Worm (Caenorhabditis elegans): ENCODE measurements around the gene tyr-1.
A peak's percentile ranks its signal among the peaks of the same experiment; 100 is the strongest.

Gene tyr-1

DNA sequence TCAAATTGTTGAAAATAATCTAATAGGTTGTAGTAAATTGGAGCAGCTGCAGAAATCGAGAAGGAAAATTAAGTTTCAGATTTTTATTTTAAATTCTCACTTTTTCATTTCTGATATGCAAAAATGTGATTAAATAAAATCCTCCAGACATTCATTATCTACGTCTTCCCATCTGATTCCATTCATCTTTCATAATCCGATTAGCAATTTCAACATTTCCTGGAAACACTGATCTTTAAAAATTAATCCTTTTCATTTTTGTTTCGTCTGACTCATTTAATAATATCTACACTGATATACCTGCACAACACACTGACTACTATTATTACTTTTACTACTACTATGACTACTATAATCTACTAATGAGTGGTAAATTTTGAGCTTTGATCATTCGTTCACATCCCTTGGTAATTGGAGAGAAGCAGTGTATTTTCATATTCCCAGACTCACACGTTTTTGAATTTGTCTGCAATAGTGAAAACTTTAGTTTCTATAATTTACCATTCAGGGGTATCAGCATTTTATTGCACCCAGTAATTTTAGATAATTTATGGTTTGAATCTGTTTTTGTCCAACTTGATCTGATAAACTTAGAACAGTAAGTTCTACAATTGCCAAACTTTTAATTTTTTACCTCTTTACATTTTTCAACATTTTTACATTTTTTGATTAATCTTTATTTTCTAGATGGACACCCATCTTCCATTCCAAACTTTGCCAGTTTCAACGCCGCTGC lies 34.5 kb upstream of the tyr-1 start, which contains the start of gene ceh-23:
Gene ceh-23 (plus strand): TSS at position 686 of the 736 bp plus-strand sequence.
- TF ChIP-seq aly-1 (tag; optimal IDR thresholded peaks at IDR 0.05) (no peak), pes-1 (GFP tag; IDR thresholded peaks at IDR 0.05) (no peak), F13C5.2 (tag; optimal IDR thresholded peaks at IDR 0.05) (no peak), scrt-1 (GFP tag; IDR thresholded peaks at IDR 0.05) (no peak), ets-7 (tag; optimal IDR thresholded peaks at IDR 0.05) (no peak), B0310.2 (tag; optimal IDR thresholded peaks at IDR 0.05) (no peak), tra-4 (tag; optimal IDR thresholded peaks at IDR 0.05) (no peak), hmg-4 (GFP tag; optimal IDR thresholded peaks at IDR 0.05) (no peak), sea-1 (GFP tag; conservative IDR thresholded peaks at IDR 0.05) (no peak), hnd-1 (tag; optimal IDR thresholded peaks at IDR 0.05) (no peak), tbx-37 (GFP tag; conservative IDR thresholded peaks at IDR 0.05) (no peak)

DNA sequence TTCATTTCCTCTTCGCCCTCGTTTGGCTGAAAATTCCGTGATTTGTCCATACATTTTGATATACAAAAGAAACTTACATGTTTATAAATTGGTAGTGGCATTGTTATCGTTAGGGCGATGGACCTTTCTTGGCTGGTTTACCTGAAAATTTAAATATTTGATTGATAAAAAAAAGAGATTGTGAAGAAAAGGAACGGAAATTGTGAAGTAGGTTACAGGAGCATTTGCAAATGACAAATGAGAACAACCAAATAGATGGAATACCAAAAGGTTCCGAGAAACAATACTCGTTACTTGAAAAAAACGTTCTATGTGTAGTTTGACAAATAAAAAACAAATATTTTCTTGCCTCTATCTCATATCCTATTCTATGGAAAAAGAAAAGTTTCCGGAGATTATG lies 30.0 kb upstream of the tyr-1 start, which contains the start of gene ZK652.8:
Gene ZK652.8 (minus strand): TSS at position 101 of the 400 bp plus-strand sequence.
- TF ChIP-seq tra-4 (tag; optimal IDR thresholded peaks at IDR 0.05) (no peak), pes-1 (GFP tag; IDR thresholded peaks at IDR 0.05) (no peak), hmg-4 (GFP tag; optimal IDR thresholded peaks at IDR 0.05) (no peak), ama-1 (optimal IDR thresholded peaks at IDR 0.05) (no peak)

DNA sequence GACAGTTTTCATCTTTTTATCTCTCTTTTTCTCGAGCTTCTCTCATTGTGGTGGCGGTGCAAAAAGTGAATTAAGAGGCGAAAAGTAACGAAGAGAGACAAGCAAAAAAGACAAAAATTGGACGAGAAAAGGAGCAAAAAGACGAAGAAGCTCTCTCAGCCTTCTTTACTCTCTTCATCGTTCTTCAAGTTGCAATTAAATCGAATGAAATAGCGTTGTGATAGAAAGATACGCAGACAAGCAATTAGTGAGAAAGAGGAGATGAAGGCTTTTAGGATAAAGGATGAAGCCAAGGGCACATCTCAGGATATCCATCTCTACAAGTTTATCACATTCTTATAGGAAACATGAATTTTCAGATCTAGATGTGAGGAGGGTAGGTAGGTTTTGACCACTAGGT lies 25.4 kb upstream of the tyr-1 start:
- no peak for TF ChIP-seq tra-4 (tag; optimal IDR thresholded peaks at IDR 0.05)
- no peak for TF ChIP-seq flt-1 (GFP tag; IDR thresholded peaks at IDR 0.05)
- TF ChIP-seq ama-1 (optimal IDR thresholded peaks at IDR 0.05), result no peak
- TF ChIP-seq F13C5.2 (tag; optimal IDR thresholded peaks at IDR 0.05), result no peak
- no peak for TF ChIP-seq tbx-37 (GFP tag; conservative IDR thresholded peaks at IDR 0.05)
- TF ChIP-seq sea-1 (GFP tag; conservative IDR thresholded peaks at IDR 0.05), result no peak
- no peak for TF ChIP-seq aly-1 (tag; optimal IDR thresholded peaks at IDR 0.05)
- TF ChIP-seq ceh-36 (tag; optimal IDR thresholded peaks at IDR 0.05), result no peak
- TF ChIP-seq ceh-13 (GFP tag; optimal IDR thresholded peaks at IDR 0.05), result no peak
- no peak for TF ChIP-seq tbx-11 (GFP tag; IDR thresholded peaks at IDR 0.05)
- TF ChIP-seq hmbx-1 (tag; optimal IDR thresholded peaks at IDR 0.05), result no peak
- no peak for TF ChIP-seq B0310.2 (tag; optimal IDR thresholded peaks at IDR 0.05)
- TF ChIP-seq hnd-1 (tag; optimal IDR thresholded peaks at IDR 0.05), result no peak
- no peak for TF ChIP-seq scrt-1 (GFP tag; IDR thresholded peaks at IDR 0.05)
- no peak for TF ChIP-seq hmg-4 (GFP tag; optimal IDR thresholded peaks at IDR 0.05)
- TF ChIP-seq ets-7 (tag; optimal IDR thresholded peaks at IDR 0.05), result no peak
- TF ChIP-seq pes-1 (GFP tag; IDR thresholded peaks at IDR 0.05), result no peak

DNA sequence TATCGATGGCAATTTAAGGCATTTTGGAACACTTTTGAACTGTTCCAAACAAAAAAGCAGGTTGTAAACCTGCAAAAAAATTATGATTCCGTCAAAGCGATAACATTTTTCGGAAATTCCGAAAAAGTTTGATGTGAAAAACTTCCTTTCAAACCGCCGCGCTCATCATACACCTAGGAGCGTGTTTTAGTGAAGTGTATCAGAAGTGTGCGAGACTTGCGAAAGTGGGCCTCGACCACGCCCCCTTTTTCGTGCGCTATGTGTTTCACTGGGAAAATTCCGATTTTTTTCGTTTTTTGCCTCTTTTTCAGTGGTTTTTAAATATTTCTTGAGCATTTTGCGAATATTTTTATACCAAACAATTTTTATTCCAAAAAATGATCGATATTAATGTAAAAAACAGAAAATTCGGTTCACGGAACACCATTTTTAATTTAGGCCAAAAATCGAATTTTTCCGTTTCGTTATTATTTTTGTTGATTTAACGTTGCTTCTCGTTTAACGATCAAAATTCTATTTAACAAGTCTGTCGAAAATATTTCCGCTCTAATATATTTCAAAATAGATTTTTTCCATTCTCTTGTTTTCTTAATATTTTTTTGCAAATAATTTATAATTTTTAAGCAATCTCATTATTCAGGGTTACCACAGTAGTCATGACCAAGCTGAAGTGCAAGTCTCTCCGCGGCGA lies 18.9 kb upstream of the tyr-1 start, which contains the start of gene rpl-35:
Gene rpl-35 (plus strand): TSS at position 641 of the 691 bp plus-strand sequence.
- TF ChIP-seq tbx-37 (GFP tag; conservative IDR thresholded peaks at IDR 0.05) (peak; percentile 74), F13C5.2 (tag; optimal IDR thresholded peaks at IDR 0.05) (peak; percentile 98), hnd-1 (tag; optimal IDR thresholded peaks at IDR 0.05) (peak; percentile 52), sea-1 (GFP tag; conservative IDR thresholded peaks at IDR 0.05) (peak; percentile 77), ama-1 (optimal IDR thresholded peaks at IDR 0.05) (no peak), pes-1 (GFP tag; IDR thresholded peaks at IDR 0.05) (peak; percentile 77), ceh-13 (GFP tag; optimal IDR thresholded peaks at IDR 0.05) (peak; percentile 49), tra-4 (tag; optimal IDR thresholded peaks at IDR 0.05) (peak; percentile 41), ceh-36 (tag; optimal IDR thresholded peaks at IDR 0.05) (peak; percentile 64), tbx-11 (GFP tag; IDR thresholded peaks at IDR 0.05) (peak; percentile 82), hmbx-1 (tag; optimal IDR thresholded peaks at IDR 0.05) (peak; percentile 67), flt-1 (GFP tag; IDR thresholded peaks at IDR 0.05) (peak; percentile 80), scrt-1 (GFP tag; IDR thresholded peaks at IDR 0.05) (peak; percentile 72), aly-1 (tag; optimal IDR thresholded peaks at IDR 0.05) (no peak), ets-7 (tag; optimal IDR thresholded peaks at IDR 0.05) (peak; percentile 56), hmg-4 (GFP tag; optimal IDR thresholded peaks at IDR 0.05) (no peak), B0310.2 (tag; optimal IDR thresholded peaks at IDR 0.05) (peak; percentile 50)

DNA sequence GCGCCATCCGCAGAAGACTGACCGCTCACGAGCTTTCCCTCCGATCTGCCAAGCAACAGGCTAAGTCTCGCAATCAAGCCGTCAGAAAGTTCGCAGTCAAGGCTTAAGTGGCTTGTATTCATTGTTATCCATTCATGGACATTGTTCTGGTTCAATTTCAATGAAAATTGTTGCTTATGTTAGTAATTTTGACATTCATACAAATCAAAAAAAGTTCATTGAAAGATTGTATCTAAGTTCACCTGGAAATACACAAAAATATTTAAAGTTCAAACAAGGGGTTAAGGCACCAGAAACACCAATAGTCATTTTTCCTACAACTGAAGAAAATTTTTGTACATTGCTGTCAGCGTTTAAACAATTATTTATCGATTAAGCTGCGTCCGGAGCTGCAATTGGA lies 18.1 kb upstream of the tyr-1 start:
- TF ChIP-seq ceh-36 (tag; optimal IDR thresholded peaks at IDR 0.05), result no peak
- no peak for TF ChIP-seq ets-7 (tag; optimal IDR thresholded peaks at IDR 0.05)
- TF ChIP-seq ama-1 (optimal IDR thresholded peaks at IDR 0.05), result no peak
- no peak for TF ChIP-seq tra-4 (tag; optimal IDR thresholded peaks at IDR 0.05)
- no peak for TF ChIP-seq hmbx-1 (tag; optimal IDR thresholded peaks at IDR 0.05)
- no peak for TF ChIP-seq ceh-13 (GFP tag; optimal IDR thresholded peaks at IDR 0.05)
- no peak for TF ChIP-seq tbx-37 (GFP tag; conservative IDR thresholded peaks at IDR 0.05)
- no peak for TF ChIP-seq aly-1 (tag; optimal IDR thresholded peaks at IDR 0.05)
- TF ChIP-seq hnd-1 (tag; optimal IDR thresholded peaks at IDR 0.05), result no peak

- TF ChIP-seq tra-4 (tag; optimal IDR thresholded peaks at IDR 0.05), result no peak
- TF ChIP-seq aly-1 (tag; optimal IDR thresholded peaks at IDR 0.05), result no peak
- TF ChIP-seq pes-1 (GFP tag; IDR thresholded peaks at IDR 0.05), result no peak
- TF ChIP-seq ceh-13 (GFP tag; optimal IDR thresholded peaks at IDR 0.05), result no peak
- no peak for TF ChIP-seq ceh-36 (tag; optimal IDR thresholded peaks at IDR 0.05)
- TF ChIP-seq hmg-4 (GFP tag; optimal IDR thresholded peaks at IDR 0.05), result no peak
- TF ChIP-seq hnd-1 (tag; optimal IDR thresholded peaks at IDR 0.05), result no peak
- no peak for TF ChIP-seq B0310.2 (tag; optimal IDR thresholded peaks at IDR 0.05)
- TF ChIP-seq ets-7 (tag; optimal IDR thresholded peaks at IDR 0.05), result no peak
- TF ChIP-seq hmbx-1 (tag; optimal IDR thresholded peaks at IDR 0.05), result no peak
- no peak for TF ChIP-seq ama-1 (optimal IDR thresholded peaks at IDR 0.05)
- TF ChIP-seq scrt-1 (GFP tag; IDR thresholded peaks at IDR 0.05), result no peak
- TF ChIP-seq tbx-37 (GFP tag; conservative IDR thresholded peaks at IDR 0.05), result no peak
- no peak for TF ChIP-seq tbx-11 (GFP tag; IDR thresholded peaks at IDR 0.05)
- no peak for TF ChIP-seq flt-1 (GFP tag; IDR thresholded peaks at IDR 0.05)
- TF ChIP-seq F13C5.2 (tag; optimal IDR thresholded peaks at IDR 0.05), result no peak
- TF ChIP-seq sea-1 (GFP tag; conservative IDR thresholded peaks at IDR 0.05), result no peak
These were observed 16.4 kb upstream of the tyr-1 start, which contains the start of gene tag-307 for ce11 chrIII:7857142-7857541. TSS of gene tag-307 (minus strand) at chrIII:7857242.
